Fruit fly (Drosophila melanogaster): ENCODE results near the gene Mst27D.

Mst27D gene

dm6 chr2L:7049009-7049647 lies 11.5 kb downstream of the Mst27D start (continued):
- TF ChIP-seq pan (optimal IDR thresholded peaks at IDR 0.05) (peak in 1 of 2 experiments; percentile 71), pan (GFP tag; optimal IDR thresholded peaks at IDR 0.05 in 1 of 2, IDR thresholded peaks at IDR 0.05 in 1 of 2) (peak in 1 of 2 experiments; percentile 17), lilli (GFP tag; optimal IDR thresholded peaks at IDR 0.05) (no peak), CG14667 (GFP tag; IDR thresholded peaks at IDR 0.05) (no peak), fd102C (GFP tag; optimal IDR thresholded peaks at IDR 0.05) (no peak), bowl (GFP tag; IDR thresholded peaks at IDR 0.05) (no peak), lbe (GFP tag; optimal IDR thresholded peaks at IDR 0.05) (peak; percentile 67), zen (tag; optimal IDR thresholded peaks at IDR 0.05) (no peak), croc (GFP tag; conservative IDR thresholded peaks at IDR 0.05) (no peak), ac (GFP tag; optimal IDR thresholded peaks at IDR 0.05) (no peak), CG15479 (GFP tag; optimal IDR thresholded peaks at IDR 0.05) (no peak), ind (GFP tag; optimal IDR thresholded peaks at IDR 0.05) (no peak), C15 (GFP tag; IDR thresholded peaks at IDR 0.05) (no peak), mirr (GFP tag; optimal IDR thresholded peaks at IDR 0.05) (peak; percentile 57), Dek (tag; optimal IDR thresholded peaks at IDR 0.05) (no peak), CG17186 (GFP tag; optimal IDR thresholded peaks at IDR 0.05) (no peak), Myb (GFP tag; optimal IDR thresholded peaks at IDR 0.05) (no peak), NC2α (GFP tag; optimal IDR thresholded peaks at IDR 0.05) (no peak), CG10267 (tag; optimal IDR thresholded peaks at IDR 0.05) (no peak), rib (GFP tag; IDR thresholded peaks at IDR 0.05) (0 out of 2 replicates have a peak, but pooled peaks have one; percentile 18), CG30403 (GFP tag; optimal IDR thresholded peaks at IDR 0.05) (no peak), zfh1 (GFP tag; IDR thresholded peaks at IDR 0.05) (no peak), CG9215 (GFP tag; IDR thresholded peaks at IDR 0.05) (peak; percentile 98), dmrt11E (tag; optimal IDR thresholded peaks at IDR 0.05) (peak; percentile 15), CG8765 (GFP tag; IDR thresholded peaks at IDR 0.05) (peak; percentile 18; the same call in 1 of the 2 replicates), CG11093 (GFP tag; IDR thresholded peaks at IDR 0.05) (no peak), sr (GFP tag; IDR thresholded peaks at IDR 0.05) (peak; percentile 13; the same call in 1 of the 3 replicates), CG12659 (GFP tag; optimal IDR thresholded peaks at IDR 0.05) (no peak), bsh (GFP tag; optimal IDR thresholded peaks at IDR 0.05) (peak; percentile 19 to 24), CG2712 (tag; optimal IDR thresholded peaks at IDR 0.05) (peak; percentile 27), tap (tag; optimal IDR thresholded peaks at IDR 0.05) (peak; percentile 25), lov (optimal IDR thresholded peaks at IDR 0.05) (no peak), lov (GFP tag; IDR thresholded peaks at IDR 0.05) (0 out of 3 replicates have a peak, but pooled peaks have one; percentile 13), CG10321 (GFP tag; IDR thresholded peaks at IDR 0.05) (no peak), NC2β (GFP tag; optimal IDR thresholded peaks at IDR 0.05) (no peak), Pdp1 (GFP tag; optimal IDR thresholded peaks at IDR 0.05) (peak; percentile 17 to 95), Xbp1 (GFP tag; optimal IDR thresholded peaks at IDR 0.05) (peak; percentile 30), lab (GFP tag; optimal IDR thresholded peaks at IDR 0.05) (peak; percentile 38), pum (GFP tag; optimal IDR thresholded peaks at IDR 0.05) (no peak), Tbp (GFP tag; optimal IDR thresholded peaks at IDR 0.05) (no peak), Xrp1 (GFP tag; IDR thresholded peaks at IDR 0.05) (peak; percentile 41; the same call in 1 of the 2 replicates), peb (GFP tag; IDR thresholded peaks at IDR 0.05) (no peak), Sry-β (GFP tag; optimal IDR thresholded peaks at IDR 0.05) (no peak), wdn (GFP tag; IDR thresholded peaks at IDR 0.05) (0 out of 2 replicates have a peak, but pooled peaks have one; percentile 14), CG17361 (GFP tag; IDR thresholded peaks at IDR 0.05) (0 out of 3 replicates have a peak, but pooled peaks have one; percentile 23), crol (GFP tag; IDR thresholded peaks at IDR 0.05) (no peak), CG2202 (tag; optimal IDR thresholded peaks at IDR 0.05) (no peak), CG32772 (GFP tag; IDR thresholded peaks at IDR 0.05) (no peak), Meics (GFP tag; optimal IDR thresholded peaks at IDR 0.05) (peak; percentile 30), ssp (GFP tag; IDR thresholded peaks at IDR 0.05) (no peak), grau (tag; optimal IDR thresholded peaks at IDR 0.05) (peak; percentile 8)

All from whole organism, embryonic.